Worm (Caenorhabditis elegans): ENCODE results near the gene Y50D4C.12.

The Y50D4C.12 gene

ce11 chrV:964739-965283 lies 17.6 kb upstream of the Y50D4C.12 start, which contains the start of gene sqv-6 (continued):
- peak; percentile 74 to 91 (median 85) for TF ChIP-seq dpl-1 (GFP tag; optimal IDR thresholded peaks at IDR 0.05)
- TF ChIP-seq lin-13 (GFP tag; optimal IDR thresholded peaks at IDR 0.05), result peak; percentile 15
- TF ChIP-seq nhr-19 (GFP tag; conservative IDR thresholded peaks at IDR 0.05), result no peak
- TF ChIP-seq mab-9 (GFP tag; IDR thresholded peaks at IDR 0.05), result no peak
- TF ChIP-seq nhr-77 (tag; optimal IDR thresholded peaks at IDR 0.05), result no peak
- peak; percentile 52 for TF ChIP-seq tbx-2 (tag; optimal IDR thresholded peaks at IDR 0.05)
- TF ChIP-seq sup-37 (GFP tag; optimal IDR thresholded peaks at IDR 0.05), result no peak
- TF ChIP-seq mef-2 (tag; optimal IDR thresholded peaks at IDR 0.05), result no peak
- TF ChIP-seq egl-13 (tag; optimal IDR thresholded peaks at IDR 0.05), result no peak
- no peak for TF ChIP-seq hlh-17 (GFP tag; optimal IDR thresholded peaks at IDR 0.05; ENCODE audit: borderline replicate concordance)
- peak; percentile 35 for TF ChIP-seq xbp-1 (tag; optimal IDR thresholded peaks at IDR 0.05)
- TF ChIP-seq lin-35 (GFP tag; optimal IDR thresholded peaks at IDR 0.05), result peak; percentile 89 to 97
- no peak for TF ChIP-seq rnt-1 (tag; optimal IDR thresholded peaks at IDR 0.05)
- TF ChIP-seq fos-1 (tag; optimal IDR thresholded peaks at IDR 0.05), result peak; percentile 7
- TF ChIP-seq fkh-4 (tag; optimal IDR thresholded peaks at IDR 0.05; ENCODE audit: borderline replicate concordance), result no peak
- TF ChIP-seq nhr-85 (tag), result no peak
- no peak for TF ChIP-seq nhr-84 (tag; optimal IDR thresholded peaks at IDR 0.05)
- peak in 1 of 3 experiments; percentile 12 for TF ChIP-seq ceh-82 (tag; optimal IDR thresholded peaks at IDR 0.05)
- TF ChIP-seq fkh-8 (tag; optimal IDR thresholded peaks at IDR 0.05), result no peak
- no peak for TF ChIP-seq pax-3 (tag; optimal IDR thresholded peaks at IDR 0.05)
- TF ChIP-seq tlp-1 (tag; optimal IDR thresholded peaks at IDR 0.05), result no peak
- peak; percentile 35 for TF ChIP-seq swsn-7 (tag; optimal IDR thresholded peaks at IDR 0.05)
- no peak for TF ChIP-seq snpc-4 (tag; optimal IDR thresholded peaks at IDR 0.05)
- no peak for TF ChIP-seq aha-1 (tag; optimal IDR thresholded peaks at IDR 0.05)
- TF ChIP-seq ets-5 (GFP tag; IDR thresholded peaks at IDR 0.05), result no peak
- TF ChIP-seq mdl-1 (tag; optimal IDR thresholded peaks at IDR 0.05), result no peak
- no peak for TF ChIP-seq sox-4 (tag; optimal IDR thresholded peaks at IDR 0.05)
- no peak for TF ChIP-seq ztf-4 (tag; optimal IDR thresholded peaks at IDR 0.05)
- no peak for TF ChIP-seq ceh-90 (tag; optimal IDR thresholded peaks at IDR 0.05)
- TF ChIP-seq nhr-90 (tag; optimal IDR thresholded peaks at IDR 0.05; ENCODE audit: poor library complexity), result no peak
- TF ChIP-seq F16B12.6 (tag; optimal IDR thresholded peaks at IDR 0.05), result no peak
- no peak for TF ChIP-seq ztf-11 (tag; optimal IDR thresholded peaks at IDR 0.05)
- TF ChIP-seq C16A3.4 (tag; optimal IDR thresholded peaks at IDR 0.05), result peak; percentile 67
- TF ChIP-seq jun-1 (tag; optimal IDR thresholded peaks at IDR 0.05), result no peak

ce11 chrV:966164-966563 lies 16.2 kb upstream of the Y50D4C.12 start:
- TF ChIP-seq unc-130 (tag; optimal IDR thresholded peaks at IDR 0.05) (no peak), grh-1 (GFP tag; IDR thresholded peaks at IDR 0.05) (no peak), nhr-71 (tag; optimal IDR thresholded peaks at IDR 0.05) (peak; percentile 30), ceh-8 (GFP tag; optimal IDR thresholded peaks at IDR 0.05) (peak; percentile 6), lin-13 (GFP tag; optimal IDR thresholded peaks at IDR 0.05) (no peak), xbp-1 (tag; optimal IDR thresholded peaks at IDR 0.05) (peak; percentile 16), elt-2 (tag; optimal IDR thresholded peaks at IDR 0.05) (no peak), lin-35 (GFP tag; optimal IDR thresholded peaks at IDR 0.05) (peak in 1 of 2 experiments; percentile 1), lin-14 (GFP tag; optimal IDR thresholded peaks at IDR 0.05) (peak; percentile 98), lin-15B (tag; optimal IDR thresholded peaks at IDR 0.05) (no peak), mab-9 (GFP tag; IDR thresholded peaks at IDR 0.05) (no peak), ces-1 (GFP tag; optimal IDR thresholded peaks at IDR 0.05) (peak; percentile 93), ceh-90 (tag; optimal IDR thresholded peaks at IDR 0.05) (no peak), tbx-2 (tag; optimal IDR thresholded peaks at IDR 0.05) (peak; percentile 26), ceh-82 (tag; optimal IDR thresholded peaks at IDR 0.05) (peak in 2 of 3 experiments; percentile 7 to 17), efl-1 (optimal IDR thresholded peaks at IDR 0.05) (peak; percentile 18 to 23), efl-1 (GFP tag; optimal IDR thresholded peaks at IDR 0.05 in 1 of 2) (no peak), dpl-1 (GFP tag; optimal IDR thresholded peaks at IDR 0.05) (peak in 1 of 3 experiments; percentile 33), lsy-2 (tag; optimal IDR thresholded peaks at IDR 0.05) (peak in 1 of 2 experiments; percentile 1), snu-23 (GFP tag; optimal IDR thresholded peaks at IDR 0.05) (peak; percentile 3), nhr-47 (tag; optimal IDR thresholded peaks at IDR 0.05) (peak; percentile 32), fkh-10 (GFP tag; optimal IDR thresholded peaks at IDR 0.05) (peak; percentile 80), dsc-1 (tag; optimal IDR thresholded peaks at IDR 0.05) (peak; percentile 6), egl-13 (tag; optimal IDR thresholded peaks at IDR 0.05) (no peak), hpl-2 (GFP tag; optimal IDR thresholded peaks at IDR 0.05) (no peak), vab-15 (tag; optimal IDR thresholded peaks at IDR 0.05) (no peak), unc-86 (tag; optimal IDR thresholded peaks at IDR 0.05) (peak; percentile 16)

Data from whole organism, L1 larva.